Worm (Caenorhabditis elegans) whole organism, L4/young adult: ENCODE measurements around the gene smg-9.

Experiments used
- W03F9.2 ChIP-seq: fragments of 150-350 bp; optimal IDR thresholded peaks from 2 replicates; lab custom pipeline; 2014; ENCODE audit warnings: missing biosample characterization, missing genetic modification characterization
- dao-5 ChIP-seq: sonication (generic microtip); optimal IDR thresholded peaks from 2 replicates; lab custom pipeline; 2016; ENCODE audit warnings: missing genotype, missing genetic modification characterization, moderate library complexity, missing compliant biosample characterization
- him-1 ChIP-seq: sonication (generic microtip); optimal IDR thresholded peaks from 2 replicates; lab custom pipeline; 2016; ENCODE audit warnings: missing genotype, missing genetic modification reagents, missing genetic modification characterization, missing compliant biosample characterization

- TF ChIP-seq dao-5, result no peak
- no peak for TF ChIP-seq him-1 (tag; lab: Kevin White, UChicago)
- no peak for TF ChIP-seq W03F9.2 (tag; lab: Kevin White, UChicago)
Observed at ce11 chrII:14772956-14773788, 20.5 kb upstream of the smg-9 start, which contains the start of gene Y54E2A.7.
